Worm (Caenorhabditis elegans) whole organism, L1 larva: ENCODE measurements around the gene syx-16.
A peak's percentile ranks its signal among the peaks of the same experiment; 100 is the strongest.

Experiments
- C04F5.9 ChIP-seq: sonication (generic microtip); optimal IDR thresholded peaks from 2 replicates; lab custom pipeline; 2016; ENCODE audit warnings: missing genetic modification characterization, missing compliant biosample characterization
- aha-1 ChIP-seq: fragments of 150-350 bp; optimal IDR thresholded peaks from 2 replicates; lab custom pipeline; 2014; ENCODE audit warnings: missing biosample characterization, missing genetic modification characterization
- aly-2 ChIP-seq: fragments of 150-350 bp; optimal IDR thresholded peaks from 2 replicates; lab custom pipeline; 2014; ENCODE audit warnings: missing biosample characterization, missing genetic modification characterization
- blmp-1 ChIP-seq: fragments of 150-350 bp; optimal IDR thresholded peaks from 2 replicates; lab custom pipeline; 2014; ENCODE audit warnings: missing biosample characterization, missing genetic modification characterization
- ceh-63 ChIP-seq: fragments of 200-800 bp; sonication (Bioruptor generic); optimal IDR thresholded peaks from 2 replicates; lab custom pipeline; 2018; ENCODE audit warnings: mild to moderate bottlenecking, missing genetic modification characterization, missing compliant biosample characterization
- ceh-90 ChIP-seq: sonication (generic microtip); optimal IDR thresholded peaks from 2 replicates; lab custom pipeline; 2016; ENCODE audit warnings: missing genetic modification characterization, missing compliant biosample characterization
- dpl-1 ChIP-seq, 3 experiments: fragments of 150-350 bp in 2 of 3; sonication (generic microtip) in 1 of 3; optimal IDR thresholded peaks; 2 replicates each; lab custom pipeline; 2014 to 2017; ENCODE audit warnings: missing biosample characterization in 3 of 3, missing genetic modification characterization in 3 of 3, missing genetic modification reagents in 3 of 3
- dsc-1 ChIP-seq: sonication (generic microtip); optimal IDR thresholded peaks from 2 replicates; lab custom pipeline; 2016; ENCODE audit warnings: mild to moderate bottlenecking, missing genetic modification characterization, missing compliant biosample characterization
- elt-2 ChIP-seq: sonication (generic microtip); optimal IDR thresholded peaks from 2 replicates; lab custom pipeline; 2016; ENCODE audit warnings: missing genetic modification characterization, mild to moderate bottlenecking, inconsistent platforms, missing compliant biosample characterization, missing genetic modification reagents
- elt-3 ChIP-seq, 6 experiments: fragments of 150-350 bp in 1 of 6; sonication (generic microtip); optimal IDR thresholded peaks; 2 replicates each; lab custom pipeline; 2017 to 2018; ENCODE audit warnings: missing biosample characterization in 6 of 6, missing genetic modification characterization in 6 of 6, inconsistent platforms in 1 of 6
- fkh-10 ChIP-seq: sonication (generic microtip); optimal IDR thresholded peaks from 2 replicates; lab custom pipeline; 2017; ENCODE audit warnings: missing biosample characterization, missing genetic modification reagents, missing genetic modification characterization
- fos-1 ChIP-seq: fragments of 150-350 bp; optimal IDR thresholded peaks from 2 replicates; lab custom pipeline; 2014; ENCODE audit warnings: missing biosample characterization, missing genetic modification characterization
- grh-1 ChIP-seq: fragments of 200-800 bp; sonication (Bioruptor generic); IDR thresholded peaks from 2 replicates; pipeline ENCODE4 v1.3.6; 2022; ENCODE audit warnings: missing genetic modification reagents, missing genetic modification characterization, missing compliant biosample characterization
- hlh-4 ChIP-seq: sonication (generic microtip); optimal IDR thresholded peaks from 2 replicates; lab custom pipeline; 2016; ENCODE audit warnings: mild to moderate bottlenecking, missing genetic modification characterization, missing compliant biosample characterization
- hpl-2 ChIP-seq: fragments of 150-350 bp; optimal IDR thresholded peaks from 2 replicates; lab custom pipeline; 2014; ENCODE audit warnings: missing biosample characterization, missing genetic modification reagents, missing genetic modification characterization
- lin-14 ChIP-seq: fragments of 200-800 bp; sonication (Bioruptor generic); optimal IDR thresholded peaks from 2 replicates; lab custom pipeline; 2018; ENCODE audit warnings: mild to moderate bottlenecking, missing genetic modification characterization, moderate library complexity, missing compliant biosample characterization
- lin-15B ChIP-seq: fragments of 150-350 bp; sonication (generic microtip); optimal IDR thresholded peaks from 3 replicates; lab custom pipeline; 2014; ENCODE audit warnings: missing biosample characterization, missing genetic modification characterization
- lir-3 ChIP-seq: sonication (generic microtip); optimal IDR thresholded peaks from 2 replicates; lab custom pipeline; 2016; ENCODE audit warnings: mild to moderate bottlenecking, missing genetic modification characterization, moderate library complexity, missing compliant biosample characterization; ENCODE audit not compliant: poor library complexity
- mab-9 ChIP-seq: fragments of 200-800 bp; sonication (Bioruptor generic); IDR thresholded peaks from 2 replicates; pipeline ENCODE4 v1.3.6; 2022; ENCODE audit warnings: missing genetic modification reagents, missing genetic modification characterization, missing compliant biosample characterization
- mep-1 ChIP-seq: fragments of 150-350 bp; optimal IDR thresholded peaks from 2 replicates; lab custom pipeline; 2014; ENCODE audit warnings: missing biosample characterization, missing genetic modification characterization
- nhr-19 ChIP-seq: fragments of 200-800 bp; sonication (Bioruptor generic); conservative IDR thresholded peaks from 2 replicates; pipeline ENCODE4 v1.3.6; 2022; ENCODE audit warnings: missing genetic modification characterization, missing compliant biosample characterization
- nhr-20 ChIP-seq: sonication (generic microtip); optimal IDR thresholded peaks from 2 replicates; lab custom pipeline; 2016; ENCODE audit warnings: mild to moderate bottlenecking, missing genetic modification characterization, missing compliant biosample characterization
- nhr-71 ChIP-seq: sonication (generic microtip); optimal IDR thresholded peaks from 2 replicates; lab custom pipeline; 2016; ENCODE audit warnings: mild to moderate bottlenecking, missing genetic modification characterization, moderate library complexity, missing compliant biosample characterization
- nhr-76 ChIP-seq: sonication (generic microtip); optimal IDR thresholded peaks from 2 replicates; lab custom pipeline; 2017; ENCODE audit warnings: missing biosample characterization, missing genetic modification characterization
- nhr-77 ChIP-seq: fragments of 150-350 bp; optimal IDR thresholded peaks from 2 replicates; lab custom pipeline; 2014; ENCODE audit warnings: missing biosample characterization, missing genetic modification characterization
- nhr-84 ChIP-seq: sonication (generic microtip); optimal IDR thresholded peaks from 2 replicates; lab custom pipeline; 2017; ENCODE audit warnings: missing biosample characterization, missing genetic modification characterization
- nhr-85 ChIP-seq: sonication (generic microtip); peaks from one replicate; lab custom pipeline; 2016; ENCODE audit warnings: missing genetic modification characterization, inconsistent platforms, missing compliant biosample characterization
- nhr-90 ChIP-seq: sonication (generic microtip); optimal IDR thresholded peaks from 2 replicates; lab custom pipeline; 2016; ENCODE audit warnings: mild to moderate bottlenecking, missing genetic modification characterization, missing compliant biosample characterization; ENCODE audit not compliant: poor library complexity
- pag-3 ChIP-seq: sonication (generic microtip); optimal IDR thresholded peaks from 2 replicates; lab custom pipeline; 2017; ENCODE audit warnings: missing genetic modification characterization, mild to moderate bottlenecking, missing compliant biosample characterization, antibody characterized with exemption, borderline replicate concordance; ENCODE audit not compliant: insufficient read depth
- pax-3 ChIP-seq: fragments of 200-800 bp; sonication (Bioruptor generic); optimal IDR thresholded peaks from 2 replicates; lab custom pipeline; 2018; ENCODE audit warnings: mild to moderate bottlenecking, missing genetic modification characterization, moderate library complexity, missing compliant biosample characterization
- rnt-1 ChIP-seq: sonication (generic microtip); optimal IDR thresholded peaks from 2 replicates; lab custom pipeline; 2016; ENCODE audit warnings: mild to moderate bottlenecking, missing genetic modification characterization, moderate library complexity, missing compliant biosample characterization
- skn-1 ChIP-seq: fragments of 150-350 bp; optimal IDR thresholded peaks from 2 replicates; lab custom pipeline; 2014; ENCODE audit warnings: missing biosample characterization, missing genetic modification characterization
- snu-23 ChIP-seq: sonication (generic microtip); optimal IDR thresholded peaks from 2 replicates; lab custom pipeline; 2016; ENCODE audit warnings: missing genetic modification characterization, missing compliant biosample characterization
- sox-4 ChIP-seq: sonication (generic microtip); optimal IDR thresholded peaks from 2 replicates; lab custom pipeline; 2016; ENCODE audit warnings: missing genetic modification characterization, missing compliant biosample characterization
- tbx-2 ChIP-seq: sonication (generic microtip); optimal IDR thresholded peaks from 2 replicates; lab custom pipeline; 2016; ENCODE audit warnings: missing genetic modification characterization, missing compliant biosample characterization
- unc-130 ChIP-seq: fragments of 150-350 bp; optimal IDR thresholded peaks from 2 replicates; lab custom pipeline; 2017; ENCODE audit warnings: missing biosample characterization, missing genetic modification characterization, inconsistent platforms
- unc-30 ChIP-seq: sonication (generic microtip); optimal IDR thresholded peaks from 2 replicates; lab custom pipeline; 2017; ENCODE audit warnings: missing biosample characterization, missing genetic modification characterization
- vab-15 ChIP-seq: sonication (generic microtip); optimal IDR thresholded peaks from 2 replicates; lab custom pipeline; 2017; ENCODE audit warnings: missing genotype, mild to moderate bottlenecking, missing genetic modification characterization, missing compliant biosample characterization
- xbp-1 ChIP-seq: sonication (generic microtip); optimal IDR thresholded peaks from 2 replicates; lab custom pipeline; 2016; ENCODE audit warnings: missing genetic modification characterization, missing compliant biosample characterization
- zag-1 ChIP-seq: fragments of 150-350 bp; optimal IDR thresholded peaks from 2 replicates; lab custom pipeline; 2014; ENCODE audit warnings: missing biosample characterization, missing genetic modification characterization
- zip-4 ChIP-seq: fragments of 200-800 bp; sonication (Bioruptor generic); optimal IDR thresholded peaks from 2 replicates; lab custom pipeline; 2018; ENCODE audit warnings: mild to moderate bottlenecking, missing genetic modification characterization, moderate library complexity, missing compliant biosample characterization
- ztf-11 ChIP-seq, 2 experiments: sonication (generic microtip); optimal IDR thresholded peaks; 2 replicates each; lab custom pipeline; 2016 to 2017; ENCODE audit warnings: missing genetic modification characterization in 2 of 2, missing biosample characterization in 1 of 2, missing compliant biosample characterization in 1 of 2

Gene syx-16

DNA sequence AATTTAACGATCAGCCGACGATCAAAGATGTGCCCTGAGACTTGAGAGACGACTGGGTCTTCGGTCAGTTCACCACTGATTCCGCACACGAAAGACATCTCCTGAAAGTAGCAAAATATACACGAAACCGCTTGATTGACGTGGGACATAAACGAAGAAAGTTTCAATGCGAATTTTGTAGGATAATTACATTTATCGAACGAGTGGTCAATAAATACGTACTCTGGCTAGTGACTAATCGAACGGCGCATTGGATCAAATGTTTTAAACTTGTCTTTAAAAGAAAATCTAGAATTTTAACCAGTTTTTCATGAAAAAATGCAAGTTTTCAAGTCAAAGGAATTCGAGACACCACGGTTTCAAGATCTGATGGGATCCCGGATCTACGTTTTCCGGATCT, 37.0 kb downstream of the syx-16 start, which contains the start of gene prp-19:
Gene prp-19, minus strand, starts transcription at position 101 of the 400 bp plus-strand sequence.
- TF ChIP-seq vab-15 (tag; lab: Kevin White, UChicago) (no peak), nhr-85 (tag; lab: Kevin White, UChicago) (no peak), xbp-1 (tag; lab: Kevin White, UChicago) (no peak), hpl-2 (no peak), ztf-11 (tag; optimal IDR thresholded peaks at IDR 0.05; lab: Kevin White, UChicago) (no peak), C04F5.9 (tag; lab: Kevin White, UChicago) (no peak), grh-1 (GFP tag; lab: Robert Waterston, UW) (no peak), rnt-1 (no peak), lin-14 (no peak), zip-4 (GFP tag; lab: Kevin White, UChicago) (no peak), zag-1 (tag; lab: Kevin White, UChicago) (no peak), lir-3 (no peak), nhr-19 (no peak), mab-9 (GFP tag; lab: Robert Waterston, UW) (no peak), hlh-4 (no peak), unc-130 (tag; lab: Kevin White, UChicago) (no peak)

DNA sequence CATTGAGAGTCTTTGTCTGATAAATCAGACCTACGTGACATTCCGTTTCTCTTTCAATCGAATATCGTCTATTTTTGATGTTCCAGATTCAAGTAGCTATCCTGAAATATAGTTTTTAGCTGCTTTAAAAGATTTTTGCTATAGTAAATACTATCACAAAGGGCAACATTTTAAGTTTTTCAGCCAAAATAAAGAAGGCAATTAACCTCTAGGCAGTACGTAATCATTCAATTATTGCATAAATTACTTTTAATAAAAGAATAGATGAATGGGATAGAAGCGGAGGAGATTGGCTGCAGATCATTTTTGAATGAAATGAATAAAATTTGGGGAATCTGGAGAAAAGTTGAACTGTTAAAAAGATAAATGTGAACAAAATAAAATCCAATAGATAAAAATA, 39.2 kb downstream of the syx-16 start, which contains the start of gene ulp-1:
Gene ulp-1, minus strand, starts transcription at position 101 of the 400 bp plus-strand sequence.
- TF ChIP-seq nhr-85 (tag; lab: Kevin White, UChicago), result no peak
- no peak for TF ChIP-seq pax-3
- no peak for TF ChIP-seq nhr-77
- no peak for TF ChIP-seq zag-1 (tag; lab: Kevin White, UChicago)
- TF ChIP-seq lin-14, result no peak
- no peak for TF ChIP-seq ceh-90
- no peak for TF ChIP-seq unc-30 (tag; lab: Kevin White, UChicago)
- TF ChIP-seq pag-3 (tag; lab: Kevin White, UChicago), result no peak
- no peak for TF ChIP-seq fkh-10 (GFP tag; lab: Kevin White, UChicago)
- no peak for TF ChIP-seq nhr-90 (tag; lab: Kevin White, UChicago)
- TF ChIP-seq, all 84 proteins: peak for 0

DNA sequence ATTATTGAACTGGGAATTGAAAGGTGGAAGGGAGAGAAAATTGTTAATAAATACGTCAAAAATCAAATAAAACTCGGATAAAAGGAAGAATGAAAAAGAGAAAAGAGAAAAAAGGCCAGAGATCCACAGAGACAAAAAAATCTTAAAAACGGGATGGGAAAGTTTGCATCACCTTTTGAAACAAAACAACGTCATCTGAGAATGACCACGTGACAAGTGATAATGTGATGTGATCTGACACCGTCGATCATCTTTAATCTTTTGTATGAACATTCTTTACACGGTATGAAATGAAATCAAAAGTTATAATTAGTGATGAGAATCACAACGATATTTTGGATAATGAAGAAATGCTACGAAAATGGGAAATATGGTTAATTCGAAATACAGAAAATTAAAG, 43.2 kb downstream of the syx-16 start:
- TF ChIP-seq elt-2 (tag; lab: Kevin White, UChicago) (no peak), dpl-1 (GFP tag; optimal IDR thresholded peaks at IDR 0.05; lab: Kevin White, UChicago) (peak in 1 of 3 experiments; percentile 15), zip-4 (GFP tag; lab: Kevin White, UChicago) (no peak), fos-1 (tag; lab: Kevin White, UChicago) (no peak), nhr-76 (no peak), skn-1 (tag; lab: Kevin White, UChicago) (no peak), nhr-20 (tag; lab: Kevin White, UChicago) (peak; percentile 44), nhr-71 (tag; lab: Kevin White, UChicago) (peak; percentile 15), nhr-85 (tag; lab: Kevin White, UChicago) (peak; percentile 66), nhr-84 (tag; lab: Kevin White, UChicago) (no peak), elt-3 (tag; optimal IDR thresholded peaks at IDR 0.05; lab: Kevin White, UChicago) (peak in 1 of 6 experiments; percentile 50), tbx-2 (tag; lab: Kevin White, UChicago) (peak; percentile 24), blmp-1 (tag; lab: Kevin White, UChicago) (peak; percentile 81), snu-23 (GFP tag; lab: Kevin White, UChicago) (peak; percentile 42), mep-1 (tag; lab: Kevin White, UChicago) (no peak), aha-1 (tag; lab: Kevin White, UChicago) (no peak), dsc-1 (tag; lab: Kevin White, UChicago) (no peak), sox-4 (tag; lab: Kevin White, UChicago) (no peak), ceh-63 (GFP tag; lab: Kevin White, UChicago) (no peak), lin-15B (no peak), aly-2 (tag; lab: Kevin White, UChicago) (no peak), fkh-10 (GFP tag; lab: Kevin White, UChicago) (no peak), mab-9 (GFP tag; lab: Robert Waterston, UW) (no peak)
